Worm (Caenorhabditis elegans): ENCODE measurements around the gene H41C03.3.

Gene H41C03.3

DNA sequence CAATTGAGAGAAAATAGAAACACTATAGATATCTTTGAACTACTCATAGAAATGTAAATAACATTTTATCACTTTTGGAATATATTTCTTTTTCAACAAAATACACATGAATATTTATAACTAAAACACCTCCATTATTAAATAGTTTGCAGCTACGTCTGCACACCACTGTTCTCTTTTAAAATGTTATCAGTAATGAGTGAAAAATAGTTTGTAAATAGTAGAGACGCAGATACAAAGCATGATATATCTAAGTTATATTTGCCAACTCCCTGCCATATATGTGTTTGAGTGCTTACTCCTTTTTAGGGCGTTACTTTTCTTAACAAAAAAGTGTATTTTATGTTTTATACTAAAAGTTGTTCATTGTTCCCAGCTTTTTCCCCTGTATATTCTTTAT, 604 bp downstream of the H41C03.3 start:
- TF ChIP-seq hlh-13 (GFP tag; optimal IDR thresholded peaks at IDR 0.05), result no peak
- TF ChIP-seq ceh-48 (tag; optimal IDR thresholded peaks at IDR 0.05), result no peak
- no peak for TF ChIP-seq pha-4 (tag; optimal IDR thresholded peaks at IDR 0.05)
- peak; percentile 58 for TF ChIP-seq elt-2 (tag; optimal IDR thresholded peaks at IDR 0.05)

- TF ChIP-seq odd-2 (tag; optimal IDR thresholded peaks at IDR 0.05) (no peak), ttx-3 (tag; optimal IDR thresholded peaks at IDR 0.05) (no peak), ref-2 (tag; optimal IDR thresholded peaks at IDR 0.05) (no peak), mec-3 (tag; optimal IDR thresholded peaks at IDR 0.05; ENCODE audit: borderline replicate concordance) (no peak), elt-2 (tag; optimal IDR thresholded peaks at IDR 0.05) (no peak), unc-3 (GFP tag; conservative IDR thresholded peaks at IDR 0.05) (no peak), unc-3 (tag; optimal IDR thresholded peaks at IDR 0.05) (no peak), pqm-1 (tag; optimal IDR thresholded peaks at IDR 0.05) (no peak), ceh-31 (tag; optimal IDR thresholded peaks at IDR 0.05) (no peak), fkh-6 (tag; optimal IDR thresholded peaks at IDR 0.05) (no peak), ceh-22 (tag; optimal IDR thresholded peaks at IDR 0.05) (no peak), madf-2 (tag; optimal IDR thresholded peaks at IDR 0.05) (no peak)
These were observed 6.4 kb downstream of the H41C03.3 start, which contains the start of gene H41C03.2 for ce11 chrII:5852007-5852406. TSS of gene H41C03.2 (minus strand) at chrII:5852107.

DNA sequence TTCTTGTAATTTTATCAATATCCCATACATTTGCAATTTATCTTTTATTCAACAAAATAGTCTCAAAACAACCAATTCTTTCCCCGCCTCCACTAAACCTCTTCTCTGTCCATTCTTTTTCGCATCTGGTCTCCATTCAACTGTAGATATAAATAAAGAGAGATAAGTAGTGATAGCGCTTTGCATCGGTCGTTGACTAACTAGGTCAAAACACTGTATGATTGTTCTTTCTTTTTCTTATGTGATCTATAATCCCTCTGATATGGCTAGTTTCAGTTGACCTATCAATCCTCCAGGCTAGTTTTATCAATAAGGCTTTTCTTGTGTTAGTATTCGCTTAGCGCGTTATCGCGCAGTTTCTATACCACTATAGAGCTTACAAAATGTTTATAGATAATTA, 7.7 kb downstream of the H41C03.3 start:
- TF ChIP-seq nfya-1 (tag; optimal IDR thresholded peaks at IDR 0.05) (no peak), zip-5 (tag; optimal IDR thresholded peaks at IDR 0.05) (no peak), pat-9 (tag; optimal IDR thresholded peaks at IDR 0.05) (no peak), ceh-18 (tag; optimal IDR thresholded peaks at IDR 0.05) (no peak), dve-1 (tag; optimal IDR thresholded peaks at IDR 0.05) (no peak), K09A11.1 (tag; optimal IDR thresholded peaks at IDR 0.05; ENCODE audit: insufficient read depth) (no peak), rnt-1 (tag; optimal IDR thresholded peaks at IDR 0.05) (no peak)

DNA sequence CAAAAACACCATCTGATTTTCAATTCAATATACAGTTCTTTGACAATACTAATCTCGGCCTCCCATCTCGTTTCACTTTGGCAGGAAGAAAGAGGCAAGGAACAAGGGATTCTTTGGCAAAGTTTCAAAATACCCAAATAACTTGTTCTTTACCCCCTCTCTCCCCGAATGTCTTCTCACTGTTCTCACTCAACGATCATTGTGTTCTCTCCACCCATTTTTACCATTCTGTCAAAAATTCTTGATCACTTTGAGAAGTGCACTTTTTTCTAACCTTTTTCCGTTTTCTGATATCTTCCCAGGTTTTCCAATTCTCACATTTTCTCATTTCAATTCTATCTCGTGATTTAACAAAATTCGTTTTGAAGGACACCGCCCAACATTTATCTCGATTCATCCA, 8.5 kb downstream of the H41C03.3 start, which contains the start of gene H41C03.1:
Gene H41C03.1, plus strand, starts transcription at position 301 of the 400 bp plus-strand sequence.
- TF ChIP-seq F13H6.1 (tag; optimal IDR thresholded peaks at IDR 0.05), result no peak
- no peak for TF ChIP-seq sox-2 (GFP tag; IDR thresholded peaks at IDR 0.05)
- TF ChIP-seq ceh-48 (tag; optimal IDR thresholded peaks at IDR 0.05), result no peak
- no peak for TF ChIP-seq madf-2 (tag; optimal IDR thresholded peaks at IDR 0.05)
- TF ChIP-seq gmeb-2 (tag; optimal IDR thresholded peaks at IDR 0.05), result no peak
- TF ChIP-seq pha-4 (tag; optimal IDR thresholded peaks at IDR 0.05), result no peak
- no peak for TF ChIP-seq eyg-1 (tag; optimal IDR thresholded peaks at IDR 0.05)
- TF ChIP-seq sdc-2 (tag; optimal IDR thresholded peaks at IDR 0.05), result no peak
- TF ChIP-seq hlh-13 (GFP tag; optimal IDR thresholded peaks at IDR 0.05), result no peak
- TF ChIP-seq hlh-8 (tag; optimal IDR thresholded peaks at IDR 0.05), result no peak
- no peak for TF ChIP-seq ceh-9 (tag; optimal IDR thresholded peaks at IDR 0.05)
- no peak for TF ChIP-seq mec-3 (tag; optimal IDR thresholded peaks at IDR 0.05; ENCODE audit: borderline replicate concordance)
- no peak for TF ChIP-seq ttx-3 (tag; optimal IDR thresholded peaks at IDR 0.05)
- no peak for TF ChIP-seq ztf-16 (tag; optimal IDR thresholded peaks at IDR 0.05)
- TF ChIP-seq syd-9 (tag; optimal IDR thresholded peaks at IDR 0.05), result no peak

- TF ChIP-seq tbx-7 (tag; optimal IDR thresholded peaks at IDR 0.05) (no peak), ref-2 (tag; optimal IDR thresholded peaks at IDR 0.05) (no peak), ceh-18 (tag; optimal IDR thresholded peaks at IDR 0.05) (no peak), ceh-45 (GFP tag; IDR thresholded peaks at IDR 0.05) (no peak)
These were observed 12.7 kb downstream of the H41C03.3 start, which contains the start of gene F55C12.4 for ce11 chrII:5858322-5858721. TSS of gene F55C12.4 (minus strand) at chrII:5858422.

DNA sequence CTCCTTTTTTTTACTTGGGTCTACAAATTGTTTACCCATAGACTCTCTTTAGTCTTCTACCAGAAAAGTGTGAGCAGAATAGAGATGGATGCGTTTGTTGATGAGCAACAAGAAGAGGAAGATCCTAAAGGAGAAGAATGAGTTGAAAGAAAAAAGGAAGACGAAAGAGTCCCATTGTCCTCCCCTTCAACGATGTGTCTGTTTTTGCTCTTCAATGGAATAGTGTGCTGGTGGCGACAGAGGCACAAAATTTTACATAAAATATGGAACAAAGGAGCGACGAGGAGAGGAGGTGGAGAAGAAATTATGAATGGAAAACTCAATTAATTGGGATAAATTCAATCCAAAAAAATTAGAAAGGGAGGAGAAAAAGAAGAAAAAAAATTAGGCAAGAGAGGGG, 15.0 kb downstream of the H41C03.3 start:
- TF ChIP-seq sox-2 (GFP tag; IDR thresholded peaks at IDR 0.05) (no peak), pha-4 (tag; optimal IDR thresholded peaks at IDR 0.05) (no peak), pax-1 (tag; optimal IDR thresholded peaks at IDR 0.05) (no peak), ets-4 (tag; optimal IDR thresholded peaks at IDR 0.05) (no peak), ceh-6 (GFP tag; optimal IDR thresholded peaks at IDR 0.05) (no peak), elt-2 (tag; optimal IDR thresholded peaks at IDR 0.05) (no peak), nhr-11 (tag; optimal IDR thresholded peaks at IDR 0.05) (no peak), ceh-31 (tag; optimal IDR thresholded peaks at IDR 0.05) (peak; percentile 41), unc-42 (tag; optimal IDR thresholded peaks at IDR 0.05) (peak; percentile 5), hlh-30 (tag; optimal IDR thresholded peaks at IDR 0.05; ENCODE audit: insufficient read depth) (no peak), ahr-1 (tag; optimal IDR thresholded peaks at IDR 0.05) (no peak)

All from whole organism, late embryonic.